Fruit fly (Drosophila melanogaster) whole organism, embryonic: ENCODE results near the gene Tyler.

Experiments
- ATbp ChIP-seq: fragments of 200-800 bp; sonication (Bioruptor generic); optimal IDR thresholded peaks from 2 replicates; lab custom pipeline; 2017; ENCODE audit warnings: missing biosample characterization, mild to moderate bottlenecking, missing genetic modification characterization, missing genetic modification reagents
- Awh ChIP-seq: fragments of 200-800 bp; sonication (Bioruptor generic); IDR thresholded peaks from 2 replicates; pipeline ENCODE4, ENCODE4 v1.3.6; 2022; ENCODE audit warnings: missing biosample characterization, missing genetic modification characterization
- BEAF-32 ChIP-seq: fragments of 200-800 bp; sonication (Bioruptor generic); optimal IDR thresholded peaks from 3 replicates; lab custom pipeline; 2017; ENCODE audit warnings: missing biosample characterization, missing genetic modification characterization, mild to moderate bottlenecking, moderate library complexity, missing genetic modification reagents
- BtbVII ChIP-seq: fragments of 200-800 bp; sonication (Bioruptor generic); optimal IDR thresholded peaks from 3 replicates; lab custom pipeline; 2017; ENCODE audit warnings: missing biosample characterization, mild to moderate bottlenecking, missing genetic modification characterization
- Bteb2 ChIP-seq: fragments of 200-800 bp; sonication (Bioruptor generic); optimal IDR thresholded peaks from 2 replicates; lab custom pipeline; 2016; ENCODE audit warnings: missing biosample characterization, missing genetic modification characterization
- C15 ChIP-seq: fragments of 200-800 bp; sonication (Bioruptor generic); IDR thresholded peaks from 3 replicates; pipeline ENCODE4 v1.3.6; 2022; ENCODE audit warnings: missing biosample characterization, missing genetic modification characterization
- CG10209 ChIP-seq: fragments of 200-800 bp; sonication (Bioruptor generic); optimal IDR thresholded peaks from 3 replicates; lab custom pipeline; 2017; ENCODE audit warnings: missing biosample characterization, mild to moderate bottlenecking, missing genetic modification characterization, missing genetic modification reagents
- CG10565 ChIP-seq: fragments of 200-800 bp; sonication (Bioruptor generic); optimal IDR thresholded peaks from 3 replicates; lab custom pipeline; 2016; ENCODE audit warnings: missing biosample characterization, mild to moderate bottlenecking, missing genetic modification characterization
- CG10979 ChIP-seq: fragments of 200-800 bp; sonication (Bioruptor generic); optimal IDR thresholded peaks from 2 replicates; lab custom pipeline; 2018; ENCODE audit warnings: missing biosample characterization, mild to moderate bottlenecking, missing genetic modification characterization, moderate library complexity
- CG11398 ChIP-seq: fragments of 200-800 bp; sonication (Bioruptor generic); optimal IDR thresholded peaks from 2 replicates; lab custom pipeline; 2016; ENCODE audit warnings: missing biosample characterization, missing genetic modification characterization
- CG12299 ChIP-seq: fragments of 200-800 bp; sonication (Bioruptor generic); optimal IDR thresholded peaks from 2 replicates; lab custom pipeline; 2018; ENCODE audit warnings: missing biosample characterization, mild to moderate bottlenecking, missing genetic modification characterization
- CG1233 ChIP-seq: fragments of 200-800 bp; sonication (Bioruptor generic); optimal IDR thresholded peaks from 4 replicates; lab custom pipeline; 2018; ENCODE audit warnings: missing biosample characterization, mild to moderate bottlenecking, missing genetic modification characterization
- CG1603 ChIP-seq: fragments of 200-800 bp; sonication (Bioruptor generic); optimal IDR thresholded peaks from 2 replicates; lab custom pipeline; 2019; ENCODE audit warnings: missing biosample characterization, mild to moderate bottlenecking, missing genetic modification characterization, moderate library complexity
- CG18262 ChIP-seq: fragments of 200-800 bp; optimal IDR thresholded peaks from 3 replicates; lab custom pipeline; 2019; ENCODE audit warnings: missing biosample characterization, mild to moderate bottlenecking, missing genetic modification characterization, moderate library complexity
- CG18476 ChIP-seq: fragments of 200-800 bp; sonication (Bioruptor generic); optimal IDR thresholded peaks from 2 replicates; lab custom pipeline; 2016; ENCODE audit warnings: missing biosample characterization, mild to moderate bottlenecking, missing genetic modification characterization
- CG2116 ChIP-seq: fragments of 200-800 bp; sonication (Bioruptor generic); optimal IDR thresholded peaks from 3 replicates; lab custom pipeline; 2018; ENCODE audit warnings: missing biosample characterization, mild to moderate bottlenecking, missing genetic modification characterization
- CG2875 ChIP-seq: fragments of 200-800 bp; sonication (Bioruptor generic); optimal IDR thresholded peaks from 2 replicates; lab custom pipeline; 2017; ENCODE audit warnings: missing biosample characterization, mild to moderate bottlenecking, missing genetic modification characterization, missing genetic modification reagents
- CG3065 ChIP-seq: fragments of 200-800 bp; sonication (Bioruptor generic); optimal IDR thresholded peaks from 2 replicates; lab custom pipeline; 2016; ENCODE audit warnings: missing biosample characterization, missing genetic modification characterization
- CG34376 ChIP-seq: fragments of 200-800 bp; sonication (Bioruptor generic); optimal IDR thresholded peaks from 2 replicates; lab custom pipeline; 2018; ENCODE audit warnings: missing biosample characterization, mild to moderate bottlenecking, missing genetic modification characterization
- CG3847 ChIP-seq: fragments of 200-800 bp; sonication (Bioruptor generic); IDR thresholded peaks from 2 replicates; pipeline ENCODE4 v1.3.6; 2022; ENCODE audit warnings: missing biosample characterization, missing genetic modification characterization
- CG9727 ChIP-seq: fragments of 200-800 bp; sonication (Bioruptor generic); optimal IDR thresholded peaks from 3 replicates; lab custom pipeline; 2017; ENCODE audit warnings: missing biosample characterization, mild to moderate bottlenecking, missing genetic modification characterization
- CHES-1-like ChIP-seq: fragments of 200-800 bp; sonication (Bioruptor generic); optimal IDR thresholded peaks from 2 replicates; lab custom pipeline; 2016; ENCODE audit warnings: missing biosample characterization, missing genetic modification characterization
- CTCF ChIP-seq: fragments of 200-800 bp; sonication (Bioruptor generic); optimal IDR thresholded peaks from 2 replicates; lab custom pipeline; 2017; ENCODE audit warnings: missing biosample characterization, mild to moderate bottlenecking, missing genetic modification characterization, moderate library complexity
- CkIIα-i1 ChIP-seq: fragments of 200-800 bp; sonication (Bioruptor generic); IDR thresholded peaks from 2 replicates; pipeline ENCODE4 v1.3.6; 2022; ENCODE audit warnings: missing biosample characterization, missing genetic modification characterization
- Hey ChIP-seq: fragments of 200-800 bp; sonication (Bioruptor generic); optimal IDR thresholded peaks from 3 replicates; lab custom pipeline; 2018; ENCODE audit warnings: missing biosample characterization, mild to moderate bottlenecking, missing genetic modification characterization
- Hmx ChIP-seq: fragments of 200-800 bp; sonication (Bioruptor generic); optimal IDR thresholded peaks from 2 replicates; lab custom pipeline; 2016; ENCODE audit warnings: missing biosample characterization, missing genetic modification characterization
- Lhr ChIP-seq: fragments of 200-800 bp; sonication (Bioruptor generic); optimal IDR thresholded peaks from 3 replicates; lab custom pipeline; 2017; ENCODE audit warnings: mild to moderate bottlenecking, missing biosample characterization, missing genetic modification reagents, missing genetic modification characterization
- Med ChIP-seq: fragments of 200-800 bp; sonication (Bioruptor generic); peaks from one replicate; lab custom pipeline; 2016; ENCODE audit warnings: missing biosample characterization, missing genetic modification characterization, mild to moderate bottlenecking, inconsistent platforms, moderate library complexity
- Myb ChIP-seq: fragments of 200-800 bp; sonication (Bioruptor generic); optimal IDR thresholded peaks from 2 replicates; lab custom pipeline; 2016; ENCODE audit warnings: missing biosample characterization, missing genetic modification characterization
- NFAT ChIP-seq: fragments of 200-800 bp; sonication (Bioruptor generic); IDR thresholded peaks from 2 replicates; pipeline ENCODE4 v1.3.6; 2022; ENCODE audit warnings: missing biosample characterization, missing genetic modification characterization
- Neu2 ChIP-seq: fragments of 200-800 bp; sonication (Bioruptor generic); optimal IDR thresholded peaks from 3 replicates; lab custom pipeline; 2016; ENCODE audit warnings: missing biosample characterization, missing genetic modification characterization, borderline replicate concordance
- Nf-YB ChIP-seq: fragments of 200-800 bp; sonication (Bioruptor generic); optimal IDR thresholded peaks from 3 replicates; lab custom pipeline; 2019; ENCODE audit warnings: missing biosample characterization, mild to moderate bottlenecking, missing genetic modification characterization, moderate library complexity
- Oaz ChIP-seq: fragments of 200-800 bp; sonication (Bioruptor generic); IDR thresholded peaks from 2 replicates; pipeline ENCODE4 v1.3.6; 2022; ENCODE audit warnings: missing biosample characterization, missing genetic modification characterization
- TFAM ChIP-seq: fragments of 200-800 bp; sonication (Bioruptor generic); optimal IDR thresholded peaks from 2 replicates; lab custom pipeline; 2017; ENCODE audit warnings: missing biosample characterization, missing genetic modification characterization, inconsistent platforms
- Vsx1 ChIP-seq: fragments of 200-800 bp; sonication (Bioruptor generic); optimal IDR thresholded peaks from 2 replicates; lab custom pipeline; 2017; ENCODE audit warnings: missing biosample characterization, mild to moderate bottlenecking, missing genetic modification characterization, missing genetic modification reagents
- aop ChIP-seq: fragments of 200-800 bp; sonication (Bioruptor generic); IDR thresholded peaks from 2 replicates; pipeline ENCODE4 v1.3.6; 2022; ENCODE audit warnings: missing biosample characterization, missing genetic modification characterization
- chif ChIP-seq, 2 experiments: fragments of 200-800 bp; sonication (Bioruptor generic); optimal IDR thresholded peaks; 3 replicates each; lab custom pipeline; 2016; ENCODE audit warnings: missing biosample characterization in 2 of 2, missing genetic modification characterization in 2 of 2
- crc ChIP-seq: fragments of 200-800 bp; sonication (Bioruptor generic); optimal IDR thresholded peaks from 2 replicates; lab custom pipeline; 2016; ENCODE audit warnings: missing biosample characterization, missing genetic modification characterization
- dmrt11E ChIP-seq: fragments of 200-800 bp; sonication (Bioruptor generic); optimal IDR thresholded peaks from 3 replicates; lab custom pipeline; 2018; ENCODE audit warnings: missing biosample characterization, mild to moderate bottlenecking, missing genetic modification characterization, moderate library complexity
- dmrt99B ChIP-seq: fragments of 200-800 bp; sonication (Bioruptor generic); optimal IDR thresholded peaks from 2 replicates; lab custom pipeline; 2018; ENCODE audit warnings: missing biosample characterization, mild to moderate bottlenecking, missing genetic modification characterization, moderate library complexity
- dpn ChIP-seq, 2 experiments: fragments of 200-800 bp; sonication (Bioruptor generic); optimal IDR thresholded peaks; 3 replicates each; lab custom pipeline; 2016; ENCODE audit warnings: missing biosample characterization in 2 of 2, missing genetic modification characterization in 2 of 2
- esg ChIP-seq: fragments of 200-800 bp; sonication (Bioruptor generic); conservative IDR thresholded peaks from 2 replicates; pipeline ENCODE4 v1.3.6; 2022; ENCODE audit warnings: missing biosample characterization, missing genetic modification characterization
- fd96Cb ChIP-seq: fragments of 200-800 bp; sonication (Bioruptor generic); optimal IDR thresholded peaks from 2 replicates; lab custom pipeline; 2018; ENCODE audit warnings: missing biosample characterization, mild to moderate bottlenecking, missing genetic modification characterization, moderate library complexity
- gfzf ChIP-seq: fragments of 200-800 bp; sonication (Bioruptor generic); optimal IDR thresholded peaks from 2 replicates; lab custom pipeline; 2016; ENCODE audit warnings: missing biosample characterization, mild to moderate bottlenecking, missing genetic modification characterization, moderate library complexity
- gsb ChIP-seq: fragments of 200-800 bp; sonication (Bioruptor generic); IDR thresholded peaks from 2 replicates; pipeline ENCODE4 v1.3.6; 2022; ENCODE audit warnings: missing biosample characterization, missing genetic modification characterization
- insv ChIP-seq, 2 experiments: fragments of 200-800 bp; sonication (Bioruptor generic); optimal IDR thresholded peaks; 3 replicates each; lab custom pipeline; 2016 to 2018; ENCODE audit warnings: missing biosample characterization in 2 of 2, missing genetic modification characterization in 2 of 2
- org-1 ChIP-seq: fragments of 200-800 bp; sonication (Bioruptor generic); optimal IDR thresholded peaks from 2 replicates; lab custom pipeline; 2017; ENCODE audit warnings: missing biosample characterization, missing genetic modification characterization
- pzg ChIP-seq: fragments of 200-800 bp; sonication (Bioruptor generic); optimal IDR thresholded peaks from 3 replicates; lab custom pipeline; 2018; ENCODE audit warnings: missing biosample characterization, mild to moderate bottlenecking, missing genetic modification characterization, moderate library complexity
- ro ChIP-seq: fragments of 200-800 bp; sonication (Bioruptor generic); IDR thresholded peaks from 2 replicates; pipeline ENCODE4 v1.3.6; 2022; ENCODE audit warnings: missing biosample characterization, missing genetic modification characterization
- sisA ChIP-seq: fragments of 200-800 bp; sonication (Bioruptor generic); IDR thresholded peaks from 2 replicates; pipeline ENCODE4 v1.3.6; 2022; ENCODE audit warnings: missing biosample characterization, missing genetic modification characterization
- slbo ChIP-seq: fragments of 200-800 bp; sonication (Bioruptor generic); IDR thresholded peaks from 2 replicates; pipeline ENCODE4 v1.3.6; 2022; ENCODE audit warnings: missing biosample characterization, missing genetic modification characterization
- sug ChIP-seq: fragments of 200-800 bp; optimal IDR thresholded peaks from 2 replicates; lab custom pipeline; 2019; ENCODE audit warnings: missing biosample characterization, mild to moderate bottlenecking, missing genetic modification characterization, moderate library complexity

Tyler gene

dm6 chrX:19622924-19623323, 11.6 kb downstream of the Tyler start, which contains the start of the genes Naa20A and MKP-4 (continued):
- TF ChIP-seq Vsx1 (GFP tag; lab: Kevin White, UChicago) (no peak), Med (peak; percentile 87), CTCF (GFP tag; lab: Kevin White, UChicago) (no peak), CG3065 (no peak), BEAF-32 (GFP tag; lab: Kevin White, UChicago) (peak; percentile 76), Oaz (GFP tag; lab: Robert Waterston, UW) (no peak), CG9727 (GFP tag; lab: Kevin White, UChicago) (no peak), fd96Cb (no peak), sisA (GFP tag; lab: Robert Waterston, UW) (no peak), CG10565 (no peak), crc (GFP tag; lab: Kevin White, UChicago) (no peak), Bteb2 (GFP tag; lab: Kevin White, UChicago) (no peak), NFAT (GFP tag; lab: Robert Waterston, UW) (0 out of 2 replicates have a peak, but pooled peaks have one; percentile 14), TFAM (no peak), chif (GFP tag; optimal IDR thresholded peaks at IDR 0.05; lab: Kevin White, UChicago) (no peak), dmrt11E (no peak), CG11398 (GFP tag; lab: Kevin White, UChicago) (no peak), dmrt99B (tag; lab: Kevin White, UChicago) (no peak), BtbVII (GFP tag; lab: Kevin White, UChicago) (no peak), slbo (GFP tag; lab: Robert Waterston, UW) (no peak), CkIIα-i1 (GFP tag; lab: Robert Waterston, UW) (no peak), org-1 (GFP tag; lab: Kevin White, UChicago) (no peak), gsb (no peak), Lhr (no peak), Hmx (GFP tag; lab: Kevin White, UChicago) (no peak), Nf-YB (GFP tag; lab: Kevin White, UChicago) (no peak), CG12299 (tag; lab: Kevin White, UChicago) (no peak), esg (GFP tag; lab: Robert Waterston, UW) (no peak), CG3847 (GFP tag; lab: Robert Waterston, UW) (no peak), Myb (GFP tag; lab: Kevin White, UChicago) (peak; percentile 16), aop (GFP tag; lab: Robert Waterston, UW) (no peak), CG18476 (GFP tag; lab: Kevin White, UChicago) (no peak), gfzf (GFP tag; lab: Kevin White, UChicago) (peak; percentile 62), Hey (tag; lab: Kevin White, UChicago) (no peak), ATbp (GFP tag; lab: Kevin White, UChicago) (no peak), sug (tag; lab: Kevin White, UChicago) (no peak), CG34376 (peak; percentile 14), ro (GFP tag; lab: Robert Waterston, UW) (no peak), C15 (no peak), CG10209 (GFP tag; lab: Kevin White, UChicago) (no peak), CG2116 (GFP tag; lab: Kevin White, UChicago) (peak; percentile 69), insv (GFP tag; optimal IDR thresholded peaks at IDR 0.05; lab: Kevin White, UChicago) (no peak), CG1233 (GFP tag; lab: Kevin White, UChicago) (no peak), CHES-1-like (GFP tag; lab: Kevin White, UChicago) (no peak), pzg (GFP tag; lab: Kevin White, UChicago) (peak; percentile 77), dpn (GFP tag; optimal IDR thresholded peaks at IDR 0.05; lab: Kevin White, UChicago) (no peak), Awh (GFP tag; lab: Robert Waterston, UW) (no peak), CG18262 (tag; lab: Kevin White, UChicago) (no peak), Neu2 (GFP tag; lab: Kevin White, UChicago) (no peak), CG10979 (tag; lab: Kevin White, UChicago) (no peak), CG1603 (tag; lab: Kevin White, UChicago) (no peak), CG2875 (GFP tag; lab: Kevin White, UChicago) (no peak)
